Worm (Caenorhabditis elegans) whole organism, L4 larva: ENCODE results near the gene T05C7.9.

Source experiments
- Y5F2A.4 ChIP-seq: fragments of 200-800 bp; sonication (Bioruptor generic); optimal IDR thresholded peaks from 2 replicates; lab custom pipeline; 2018; ENCODE audit warnings: mild to moderate bottlenecking, missing genetic modification characterization, missing compliant biosample characterization
- ama-1 ChIP-seq: fragments of 150-350 bp; optimal IDR thresholded peaks from 2 replicates; lab custom pipeline; 2014; ENCODE audit warnings: inconsistent platforms, mixed read lengths
- ceh-28 ChIP-seq: fragments of 150-350 bp; optimal IDR thresholded peaks from 2 replicates; lab custom pipeline; 2014; ENCODE audit warnings: missing biosample characterization, missing genetic modification reagents, missing genetic modification characterization
- ctbp-1 ChIP-seq: fragments of 200-800 bp; sonication (Bioruptor generic); IDR thresholded peaks from 2 replicates; pipeline ENCODE4 v1.3.6; 2022; ENCODE audit warnings: missing genetic modification reagents, missing genetic modification characterization, missing compliant biosample characterization
- dpl-1 ChIP-seq: fragments of 150-350 bp; optimal IDR thresholded peaks from 2 replicates; lab custom pipeline; 2014; ENCODE audit warnings: missing biosample characterization, missing genetic modification reagents, missing genetic modification characterization
- fkh-10 ChIP-seq: fragments of 150-350 bp; optimal IDR thresholded peaks from 2 replicates; lab custom pipeline; 2014; ENCODE audit warnings: missing biosample characterization, missing genetic modification reagents, missing genetic modification characterization
- mxl-2 ChIP-seq: fragments of 200-800 bp; sonication (Bioruptor generic); conservative IDR thresholded peaks from 2 replicates; pipeline ENCODE4 v1.3.6; 2022; ENCODE audit warnings: missing genetic modification reagents, missing genetic modification characterization, missing compliant biosample characterization
- nhr-11 ChIP-seq: fragments of 150-350 bp; optimal IDR thresholded peaks from 2 replicates; lab custom pipeline; 2014; ENCODE audit warnings: missing biosample characterization, missing genetic modification characterization
- nhr-48 ChIP-seq: sonication (generic microtip); optimal IDR thresholded peaks from 2 replicates; lab custom pipeline; 2016; ENCODE audit warnings: mild to moderate bottlenecking, missing genetic modification characterization, missing compliant biosample characterization

- no peak for TF ChIP-seq ctbp-1 (GFP tag; lab: Robert Waterston, UW)
- TF ChIP-seq Y5F2A.4 (GFP tag; lab: Kevin White, UChicago), result no peak
- TF ChIP-seq fkh-10, result no peak
- TF ChIP-seq ama-1 (lab: Kevin White, UChicago), result no peak
- no peak for TF ChIP-seq ceh-28 (tag; lab: Kevin White, UChicago)
- no peak for TF ChIP-seq mxl-2 (GFP tag; lab: Robert Waterston, UW)
- no peak for TF ChIP-seq dpl-1 (GFP tag; lab: Kevin White, UChicago)
- no peak for TF ChIP-seq nhr-48 (tag; lab: Kevin White, UChicago)
- no peak for TF ChIP-seq nhr-11 (tag; lab: Kevin White, UChicago)
Measured at ce11 chrIV:81428-81827, 2.4 kb downstream of the T05C7.9 start.
